Worm (Caenorhabditis elegans) whole organism, L1 larva: ENCODE data around the gene F35D2.3.

ENCODE experiments used
- aly-2 ChIP-seq: fragments of 150-350 bp; optimal IDR thresholded peaks from 2 replicates; lab custom pipeline; 2014; ENCODE audit warnings: missing biosample characterization, missing genetic modification characterization
- ceh-82 ChIP-seq, 3 experiments: fragments of 150-350 bp in 1 of 3; sonication (generic microtip) in 2 of 3; optimal IDR thresholded peaks; 2 replicates each; lab custom pipeline; 2014 to 2017; ENCODE audit warnings: missing biosample characterization in 3 of 3, missing genetic modification characterization in 3 of 3
- egl-27 ChIP-seq, 2 experiments: fragments of 150-350 bp in 1 of 2; sonication (generic microtip); optimal IDR thresholded peaks; 3 replicates each; lab custom pipeline; 2017 to 2018; ENCODE audit warnings: missing biosample characterization in 2 of 2, missing genetic modification characterization in 2 of 2, missing genetic modification reagents in 2 of 2
- lin-13 ChIP-seq: fragments of 150-350 bp; optimal IDR thresholded peaks from 2 replicates; lab custom pipeline; 2014; ENCODE audit warnings: missing biosample characterization, missing genetic modification reagents, missing genetic modification characterization
- pqm-1 ChIP-seq: sonication (generic microtip); optimal IDR thresholded peaks from 3 replicates; lab custom pipeline; 2017; ENCODE audit warnings: missing biosample characterization, missing genetic modification characterization

DNA sequence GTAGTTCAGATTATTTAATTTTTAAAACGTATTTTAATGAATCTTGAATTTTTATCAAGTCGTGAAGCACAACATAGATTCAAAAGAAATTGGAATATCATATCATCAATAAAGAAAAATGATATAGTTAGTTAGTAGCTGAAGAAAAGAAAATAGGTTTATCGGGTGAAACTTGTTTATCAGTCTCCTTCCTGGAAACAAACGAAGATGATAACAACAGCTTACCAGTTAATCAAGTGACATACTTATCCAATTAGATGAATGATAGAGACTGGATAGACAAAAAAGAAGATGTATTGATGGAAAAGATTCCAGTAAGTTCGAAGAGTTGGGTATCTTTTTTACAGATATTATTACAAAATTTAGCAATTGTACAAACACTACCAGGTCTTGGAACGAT is 27.5 kb upstream of the F35D2.3 start:
- no peak for TF ChIP-seq egl-27 (tag; optimal IDR thresholded peaks at IDR 0.05; lab: Kevin White, UChicago)
- TF ChIP-seq ceh-82 (tag; optimal IDR thresholded peaks at IDR 0.05; lab: Kevin White, UChicago), result no peak
- TF ChIP-seq pqm-1, result no peak
- no peak for TF ChIP-seq aly-2 (tag; lab: Kevin White, UChicago)
- no peak for TF ChIP-seq lin-13 (GFP tag; lab: Kevin White, UChicago)
